Worm (Caenorhabditis elegans) whole organism, midembryonic: ENCODE data around the gene E02H1.6.

Experiments used
- flt-1 ChIP-seq: fragments of 200-800 bp; sonication (Bioruptor generic); IDR thresholded peaks from 2 replicates; pipeline ENCODE4 v1.3.6; 2022; ENCODE audit warnings: missing genetic modification characterization, missing compliant biosample characterization
- klf-2 ChIP-seq: fragments of 200-800 bp; sonication (Bioruptor generic); conservative IDR thresholded peaks from 2 replicates; pipeline ENCODE4 v1.3.6; 2022; ENCODE audit warnings: missing genetic modification reagents, missing genetic modification characterization, missing compliant biosample characterization

DNA sequence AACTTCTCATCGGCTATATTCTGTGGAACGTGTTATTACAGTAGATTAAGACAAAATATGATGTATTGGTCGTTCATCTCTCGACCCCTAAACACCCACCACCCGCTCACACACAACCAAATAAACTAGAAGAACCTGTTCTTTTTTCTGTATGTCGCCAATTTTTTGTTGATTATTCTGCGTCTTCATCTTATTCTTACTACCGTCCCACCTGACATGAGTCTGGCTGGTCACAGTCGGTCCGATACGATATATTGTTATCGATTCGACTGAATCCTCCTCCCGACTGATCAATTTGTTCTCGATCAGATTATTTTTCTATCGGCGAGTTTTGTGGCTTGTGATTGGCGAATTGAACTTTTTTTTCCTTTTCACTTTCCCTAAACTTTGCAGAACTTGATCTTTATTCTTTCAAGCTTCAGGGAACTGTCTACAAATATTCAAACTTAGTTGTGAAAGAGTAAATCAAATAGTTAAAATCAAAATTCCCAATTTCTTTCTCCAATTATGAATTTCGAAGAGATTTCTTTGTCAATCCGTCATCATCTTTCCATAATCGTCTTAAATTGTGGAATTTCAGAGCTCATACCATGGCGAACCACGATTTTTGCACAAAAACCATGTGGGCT lies 41.5 kb upstream of the E02H1.6 start, which contains the start of gene F35H8.2:
- no peak for TF ChIP-seq flt-1
- TF ChIP-seq klf-2 (GFP tag; lab: Robert Waterston, UW), result no peak
